Fruit fly (Drosophila melanogaster) whole organism, embryonic: ENCODE data around the gene CG14684.

Source experiments
- Bdp1 ChIP-seq: fragments of 200-800 bp; sonication (Bioruptor generic); optimal IDR thresholded peaks from 3 replicates; lab custom pipeline; 2016; ENCODE audit warnings: missing biosample characterization, missing genetic modification characterization
- CG10462 ChIP-seq: fragments of 200-800 bp; sonication (Bioruptor generic); optimal IDR thresholded peaks from 2 replicates; lab custom pipeline; 2016; ENCODE audit warnings: missing biosample characterization, missing genetic modification characterization
- CG10654 ChIP-seq: fragments of 200-800 bp; sonication (Bioruptor generic); optimal IDR thresholded peaks from 2 replicates; lab custom pipeline; 2016; ENCODE audit warnings: missing biosample characterization, missing genetic modification characterization
- CG11456 ChIP-seq: fragments of 200-800 bp; sonication (Bioruptor generic); IDR thresholded peaks from 3 replicates; pipeline ENCODE4 v1.3.6; 2022; ENCODE audit warnings: missing biosample characterization, missing genetic modification characterization
- CG11695 ChIP-seq: fragments of 200-800 bp; sonication (Bioruptor generic); IDR thresholded peaks from 3 replicates; pipeline ENCODE4 v1.3.6; 2022; ENCODE audit warnings: missing biosample characterization, missing genetic modification characterization
- CG11696 ChIP-seq: fragments of 200-800 bp; sonication (Bioruptor generic); IDR thresholded peaks from 2 replicates; pipeline ENCODE4 v1.3.6; 2022; ENCODE audit warnings: missing biosample characterization, missing genetic modification characterization
- CG11723 ChIP-seq: fragments of 200-800 bp; sonication (Bioruptor generic); optimal IDR thresholded peaks from 2 replicates; lab custom pipeline; 2017; ENCODE audit warnings: missing biosample characterization, mild to moderate bottlenecking, missing genetic modification characterization
- CG12104 ChIP-seq: fragments of 200-800 bp; sonication (Bioruptor generic); optimal IDR thresholded peaks from 3 replicates; lab custom pipeline; 2016; ENCODE audit warnings: missing biosample characterization, missing genetic modification characterization
- CG12299 ChIP-seq: fragments of 200-800 bp; sonication (Bioruptor generic); optimal IDR thresholded peaks from 2 replicates; lab custom pipeline; 2018; ENCODE audit warnings: missing biosample characterization, mild to moderate bottlenecking, missing genetic modification characterization
- CG12744 ChIP-seq: fragments of 200-800 bp; sonication (Bioruptor generic); optimal IDR thresholded peaks from 2 replicates; lab custom pipeline; 2016; ENCODE audit warnings: missing biosample characterization, missing genetic modification characterization
- CG12942 ChIP-seq: fragments of 200-800 bp; sonication (Bioruptor generic); optimal IDR thresholded peaks from 3 replicates; lab custom pipeline; 2016; ENCODE audit warnings: missing biosample characterization, missing genetic modification characterization
- CG14667 ChIP-seq: fragments of 200-800 bp; sonication (Bioruptor generic); IDR thresholded peaks from 2 replicates; pipeline ENCODE4 v1.3.6; 2022; ENCODE audit warnings: missing biosample characterization, missing genetic modification characterization
- CG15514 ChIP-seq: fragments of 200-800 bp; sonication (Bioruptor generic); optimal IDR thresholded peaks from 3 replicates; lab custom pipeline; 2017; ENCODE audit warnings: missing biosample characterization, missing genetic modification characterization, mild to moderate bottlenecking, moderate library complexity, missing genetic modification reagents
- CG1602 ChIP-seq: fragments of 200-800 bp; sonication (Bioruptor generic); optimal IDR thresholded peaks from 3 replicates; lab custom pipeline; 2016; ENCODE audit warnings: missing biosample characterization, missing genetic modification characterization
- CG17361 ChIP-seq: fragments of 200-800 bp; sonication (Bioruptor generic); IDR thresholded peaks from 3 replicates; pipeline ENCODE4 v1.3.6; 2022; ENCODE audit warnings: missing biosample characterization, missing genetic modification characterization
- CG2712 ChIP-seq: fragments of 200-800 bp; optimal IDR thresholded peaks from 3 replicates; lab custom pipeline; 2019; ENCODE audit warnings: missing biosample characterization, mild to moderate bottlenecking, missing genetic modification characterization, moderate library complexity
- CG3065 ChIP-seq: fragments of 200-800 bp; sonication (Bioruptor generic); optimal IDR thresholded peaks from 2 replicates; lab custom pipeline; 2016; ENCODE audit warnings: missing biosample characterization, missing genetic modification characterization
- CG32772 ChIP-seq: fragments of 200-800 bp; sonication (Bioruptor generic); IDR thresholded peaks from 2 replicates; pipeline ENCODE4 v1.3.6; 2022; ENCODE audit warnings: missing biosample characterization, missing genetic modification characterization
- CG34224 ChIP-seq: fragments of 200-800 bp; sonication (Bioruptor generic); IDR thresholded peaks from 3 replicates; pipeline ENCODE4 v1.3.6; 2022; ENCODE audit warnings: missing biosample characterization, missing genetic modification characterization; ENCODE audit not compliant: partially characterized antibody
- CG4360 ChIP-seq: fragments of 200-800 bp; sonication (Bioruptor generic); IDR thresholded peaks from 2 replicates; pipeline ENCODE4 v1.3.6; 2022; ENCODE audit warnings: missing biosample characterization, missing genetic modification characterization
- CG4730 ChIP-seq: fragments of 200-800 bp; sonication (Bioruptor generic); IDR thresholded peaks from 2 replicates; pipeline ENCODE4 v1.3.6; 2022; ENCODE audit warnings: missing biosample characterization, missing genetic modification characterization
- CG6854 ChIP-seq: fragments of 200-800 bp; sonication (Bioruptor generic); optimal IDR thresholded peaks from 3 replicates; lab custom pipeline; 2017; ENCODE audit warnings: missing biosample characterization, mild to moderate bottlenecking, missing genetic modification characterization
- CG9817 ChIP-seq: fragments of 200-800 bp; sonication (Bioruptor generic); optimal IDR thresholded peaks from 2 replicates; lab custom pipeline; 2018; ENCODE audit warnings: missing biosample characterization, mild to moderate bottlenecking, missing genetic modification characterization, moderate library complexity
- CHES-1-like ChIP-seq: fragments of 200-800 bp; sonication (Bioruptor generic); optimal IDR thresholded peaks from 2 replicates; lab custom pipeline; 2016; ENCODE audit warnings: missing biosample characterization, missing genetic modification characterization
- Fer2 ChIP-seq: fragments of 200-800 bp; sonication (Bioruptor generic); optimal IDR thresholded peaks from 2 replicates; lab custom pipeline; 2018; ENCODE audit warnings: missing biosample characterization, mild to moderate bottlenecking, missing genetic modification characterization, moderate library complexity
- Fer3 ChIP-seq: fragments of 200-800 bp; sonication (Bioruptor generic); optimal IDR thresholded peaks from 2 replicates; lab custom pipeline; 2018; ENCODE audit warnings: missing biosample characterization, mild to moderate bottlenecking, missing genetic modification characterization, moderate library complexity
- Hand ChIP-seq: fragments of 200-800 bp; sonication (Bioruptor generic); optimal IDR thresholded peaks from 2 replicates; lab custom pipeline; 2017; ENCODE audit warnings: mild to moderate bottlenecking, missing biosample characterization, missing genetic modification reagents, missing genetic modification characterization
- Hey ChIP-seq: fragments of 200-800 bp; sonication (Bioruptor generic); optimal IDR thresholded peaks from 3 replicates; lab custom pipeline; 2018; ENCODE audit warnings: missing biosample characterization, mild to moderate bottlenecking, missing genetic modification characterization
- Hr78 ChIP-seq, 2 experiments: fragments of 200-800 bp in 1 of 2; fragments of >200 bp in 1 of 2; sonication (Bioruptor generic) in 1 of 2; optimal IDR thresholded peaks; 2 replicates each; lab custom pipeline; 2017 to 2019; ENCODE audit warnings: missing biosample characterization in 2 of 2, missing genetic modification characterization in 2 of 2, mild to moderate bottlenecking in 1 of 2, moderate library complexity in 1 of 2
- Stat92E ChIP-seq, 3 experiments: fragments of >200 bp in 2 of 3; fragments of 200-800 bp in 1 of 3; sonication (Bioruptor generic) in 1 of 3; optimal IDR thresholded peaks; 2 replicates each; lab custom pipeline; 2017 to 2019; ENCODE audit warnings: missing biosample characterization in 3 of 3, missing genetic modification characterization in 3 of 3, mild to moderate bottlenecking in 1 of 3, moderate library complexity in 1 of 3
- ab ChIP-seq: fragments of 200-800 bp; sonication (Bioruptor generic); optimal IDR thresholded peaks from 2 replicates; lab custom pipeline; 2016; ENCODE audit warnings: missing biosample characterization, missing genetic modification characterization
- bowl ChIP-seq: fragments of 200-800 bp; sonication (Bioruptor generic); IDR thresholded peaks from 2 replicates; pipeline ENCODE4 v1.3.6; 2022; ENCODE audit warnings: missing biosample characterization, missing genetic modification characterization
- bsh ChIP-seq, 2 experiments: fragments of 200-800 bp; sonication (Bioruptor generic); optimal IDR thresholded peaks; 2 replicates each; lab custom pipeline; 2017 to 2018; ENCODE audit warnings: mild to moderate bottlenecking in 2 of 2, missing biosample characterization in 2 of 2, missing genetic modification characterization in 2 of 2, moderate library complexity in 1 of 2
- cg ChIP-seq: fragments of 200-800 bp; sonication (Bioruptor generic); optimal IDR thresholded peaks from 3 replicates; lab custom pipeline; 2019; ENCODE audit warnings: missing biosample characterization, mild to moderate bottlenecking, missing genetic modification characterization, moderate library complexity
- chif ChIP-seq, 2 experiments: fragments of 200-800 bp; sonication (Bioruptor generic); optimal IDR thresholded peaks; 3 replicates each; lab custom pipeline; 2016; ENCODE audit warnings: missing biosample characterization in 2 of 2, missing genetic modification characterization in 2 of 2
- chm ChIP-seq: fragments of 200-800 bp; sonication (Bioruptor generic); IDR thresholded peaks from 2 replicates; pipeline ENCODE4 v1.3.6; 2022; ENCODE audit warnings: missing biosample characterization, missing genetic modification characterization
- esg ChIP-seq: fragments of 200-800 bp; sonication (Bioruptor generic); conservative IDR thresholded peaks from 2 replicates; pipeline ENCODE4 v1.3.6; 2022; ENCODE audit warnings: missing biosample characterization, missing genetic modification characterization
- gsb-n ChIP-seq: fragments of 200-800 bp; sonication (Bioruptor generic); optimal IDR thresholded peaks from 3 replicates; lab custom pipeline; 2018; ENCODE audit warnings: missing biosample characterization, mild to moderate bottlenecking, missing genetic modification characterization
- h ChIP-seq: fragments of >200 bp; optimal IDR thresholded peaks from 2 replicates; lab custom pipeline; 2017
- her ChIP-seq: fragments of 200-800 bp; sonication (Bioruptor generic); optimal IDR thresholded peaks from 2 replicates; lab custom pipeline; 2016; ENCODE audit warnings: missing biosample characterization, missing genetic modification characterization
- jing ChIP-seq: fragments of 200-800 bp; sonication (Bioruptor generic); optimal IDR thresholded peaks from 2 replicates; lab custom pipeline; 2018; ENCODE audit warnings: missing biosample characterization, mild to moderate bottlenecking, missing genetic modification characterization
- kni ChIP-seq: fragments of 200-800 bp; sonication (Bioruptor generic); optimal IDR thresholded peaks from 3 replicates; lab custom pipeline; 2017; ENCODE audit warnings: mild to moderate bottlenecking, missing biosample characterization, missing genetic modification reagents, missing genetic modification characterization
- nom ChIP-seq: fragments of 200-800 bp; sonication (Bioruptor generic); optimal IDR thresholded peaks from 2 replicates; lab custom pipeline; 2017; ENCODE audit warnings: missing biosample characterization, missing genetic modification characterization, mild to moderate bottlenecking, moderate library complexity, missing genetic modification reagents
- odd ChIP-seq: fragments of 200-800 bp; sonication (Bioruptor generic); optimal IDR thresholded peaks from 2 replicates; lab custom pipeline; 2017; ENCODE audit warnings: missing biosample characterization, mild to moderate bottlenecking, missing genetic modification characterization
- pros ChIP-seq: fragments of 200-800 bp; sonication (Bioruptor generic); optimal IDR thresholded peaks from 3 replicates; lab custom pipeline; 2019; ENCODE audit warnings: missing biosample characterization, mild to moderate bottlenecking, missing genetic modification characterization, moderate library complexity
- pum ChIP-seq: fragments of 200-800 bp; sonication (Bioruptor generic); optimal IDR thresholded peaks from 2 replicates; lab custom pipeline; 2016; ENCODE audit warnings: missing biosample characterization, missing genetic modification characterization
- run ChIP-seq: fragments of 200-800 bp; sonication (Bioruptor generic); optimal IDR thresholded peaks from 3 replicates; lab custom pipeline; 2018; ENCODE audit warnings: missing biosample characterization, mild to moderate bottlenecking, missing genetic modification characterization
- shn ChIP-seq: fragments of 200-800 bp; sonication (Bioruptor generic); optimal IDR thresholded peaks from 3 replicates; lab custom pipeline; 2016; ENCODE audit warnings: missing biosample characterization, missing genetic modification characterization
- sima ChIP-seq: fragments of 200-800 bp; sonication (Bioruptor generic); optimal IDR thresholded peaks from 2 replicates; lab custom pipeline; 2016; ENCODE audit warnings: missing biosample characterization, missing genetic modification characterization
- ttk ChIP-seq: fragments of 200-800 bp; sonication (Bioruptor generic); IDR thresholded peaks from 2 replicates; pipeline ENCODE4 v2.1.2; 2022; ENCODE audit warnings: missing biosample characterization, missing genetic modification characterization
- vnd ChIP-seq: fragments of 200-800 bp; sonication (Bioruptor generic); IDR thresholded peaks from 3 replicates; pipeline ENCODE4 v1.3.6; 2022; ENCODE audit warnings: missing biosample characterization, missing genetic modification characterization; ENCODE audit not compliant: partially characterized antibody

Gene CG14684

dm6 chr3R:10684284-10684683 is 22.5 kb upstream of the CG14684 start (continued):
- TF ChIP-seq run (tag; lab: Kevin White, UChicago): peak; percentile 32
- peak; percentile 27 for TF ChIP-seq CG10462
- TF ChIP-seq CHES-1-like: peak; percentile 15
- TF ChIP-seq CG17361: peak; percentile 75
- TF ChIP-seq esg: peak; percentile 63
- no peak for TF ChIP-seq Hand (GFP tag; lab: Kevin White, UChicago)
- no peak for TF ChIP-seq CG32772 (GFP tag; lab: Robert Waterston, UW)
- TF ChIP-seq ab (GFP tag; lab: Kevin White, UChicago): peak; percentile 28
- TF ChIP-seq chm: no peak
- peak; percentile 63 for TF ChIP-seq CG10654 (GFP tag; lab: Kevin White, UChicago)
- TF ChIP-seq CG11723: peak; percentile 34
- 0 out of 2 replicates have a peak, but pooled peaks have one; percentile 28 for TF ChIP-seq CG11696 (GFP tag; lab: Robert Waterston, UW)
- TF ChIP-seq CG4360 (GFP tag; lab: Robert Waterston, UW): peak; percentile 13; the same call in 1 of the 2 replicates
- TF ChIP-seq jing (GFP tag; lab: Kevin White, UChicago): peak; percentile 50
- TF ChIP-seq odd: peak; percentile 3
- TF ChIP-seq CG11456 (GFP tag; lab: Robert Waterston, UW): no peak
- no peak for TF ChIP-seq CG15514 (GFP tag; lab: Kevin White, UChicago)
- no peak for TF ChIP-seq vnd (GFP tag; lab: Robert Waterston, UW)
- no peak for TF ChIP-seq bowl (GFP tag; lab: Robert Waterston, UW)
- TF ChIP-seq CG1602: peak; percentile 22
- TF ChIP-seq gsb-n: peak; percentile 49
- TF ChIP-seq CG12104: peak; percentile 40
- TF ChIP-seq CG12744 (GFP tag; lab: Kevin White, UChicago): no peak
- no peak for TF ChIP-seq h (lab: Kevin White, UChicago)
- TF ChIP-seq Bdp1 (GFP tag; lab: Kevin White, UChicago): no peak
- peak; percentile 62 for TF ChIP-seq Fer3 (tag; lab: Kevin White, UChicago)
- TF ChIP-seq CG2712 (tag; lab: Kevin White, UChicago): peak; percentile 68
- TF ChIP-seq CG12299: no peak
- TF ChIP-seq pros (GFP tag; lab: Kevin White, UChicago): no peak
- TF ChIP-seq nom (GFP tag; lab: Kevin White, UChicago): no peak
- TF ChIP-seq ttk (GFP tag; lab: Robert Waterston, UW): peak; percentile 68
- TF ChIP-seq shn (GFP tag; lab: Kevin White, UChicago): peak; percentile 29
- TF ChIP-seq Hr78 (GFP tag; optimal IDR thresholded peaks at IDR 0.05; lab: Kevin White, UChicago): no peak
- TF ChIP-seq CG34224 (GFP tag; lab: Robert Waterston, UW): no peak
- no peak for TF ChIP-seq CG6854 (GFP tag; lab: Kevin White, UChicago)
- TF ChIP-seq bsh (GFP tag; optimal IDR thresholded peaks at IDR 0.05; lab: Kevin White, UChicago): peak in 1 of 2 experiments; percentile 56
- peak; percentile 36 for TF ChIP-seq CG12942
- TF ChIP-seq Fer2 (tag; lab: Kevin White, UChicago): no peak
- TF ChIP-seq kni: no peak
- peak; percentile 60; the same call in 1 of the 3 replicates for TF ChIP-seq CG11695 (GFP tag; lab: Robert Waterston, UW)
- peak; percentile 59 to 70 for TF ChIP-seq chif (GFP tag; optimal IDR thresholded peaks at IDR 0.05; lab: Kevin White, UChicago)
- TF ChIP-seq CG3065 (GFP tag; lab: Kevin White, UChicago): no peak
- peak; percentile 46; the same call in 1 of the 2 replicates for TF ChIP-seq CG14667 (GFP tag; lab: Robert Waterston, UW)
- TF ChIP-seq CG4730 (GFP tag; lab: Robert Waterston, UW): peak; percentile 52; the same call in 1 of the 2 replicates
- TF ChIP-seq sima (GFP tag; lab: Kevin White, UChicago): no peak
- peak; percentile 68 for TF ChIP-seq pum (GFP tag; lab: Kevin White, UChicago)
- peak; percentile 36 for TF ChIP-seq CG9817 (tag; lab: Kevin White, UChicago)
- TF ChIP-seq Hey: no peak
- no peak for TF ChIP-seq cg (GFP tag; lab: Kevin White, UChicago)
- TF ChIP-seq her (GFP tag; lab: Kevin White, UChicago): no peak
- TF ChIP-seq Stat92E (GFP tag; optimal IDR thresholded peaks at IDR 0.05; lab: Kevin White, UChicago): no peak
